Fruit fly (Drosophila melanogaster): ENCODE data around the gene CG11760.

Gene CG11760

dm6 chr3R:8715851-8716550 is 3.0 kb upstream of the CG11760 start, which contains the start of gene TMEM216 (continued):
- TF ChIP-seq CG4820 (GFP tag; optimal IDR thresholded peaks at IDR 0.05) (no peak), CG33213 (GFP tag; optimal IDR thresholded peaks at IDR 0.05) (peak; percentile 42), Abd-B (GFP tag; optimal IDR thresholded peaks at IDR 0.05) (no peak), CG7357 (GFP tag; IDR thresholded peaks at IDR 0.05) (no peak), ERR (GFP tag; optimal IDR thresholded peaks at IDR 0.05) (no peak), CG7963 (GFP tag; IDR thresholded peaks at IDR 0.05; ENCODE audit: partially characterized antibody) (0 out of 3 replicates have a peak, but pooled peaks have one; percentile 40), Antp (GFP tag; optimal IDR thresholded peaks at IDR 0.05) (no peak), lbe (GFP tag; optimal IDR thresholded peaks at IDR 0.05) (peak; percentile 11), ara (GFP tag; IDR thresholded peaks at IDR 0.05) (no peak), CG13624 (GFP tag; optimal IDR thresholded peaks at IDR 0.05) (no peak), Oaz (GFP tag; IDR thresholded peaks at IDR 0.05) (no peak), Hand (GFP tag; optimal IDR thresholded peaks at IDR 0.05) (no peak), CG10267 (tag; optimal IDR thresholded peaks at IDR 0.05) (peak; percentile 52), tll (GFP tag; optimal IDR thresholded peaks at IDR 0.05) (no peak), Hsf (GFP tag; optimal IDR thresholded peaks at IDR 0.05) (no peak), CkIIα-i1 (GFP tag; IDR thresholded peaks at IDR 0.05) (no peak), chinmo (GFP tag; IDR thresholded peaks at IDR 0.05; ENCODE audit: partially characterized antibody) (peak; percentile 84; the same call in 1 of the 4 replicates), CG14710 (tag; optimal IDR thresholded peaks at IDR 0.05) (peak; percentile 60), Awh (GFP tag; IDR thresholded peaks at IDR 0.05) (no peak), CG17385 (GFP tag; optimal IDR thresholded peaks at IDR 0.05) (peak; percentile 85), CG5245 (GFP tag; optimal IDR thresholded peaks at IDR 0.05) (no peak), bowl (GFP tag; IDR thresholded peaks at IDR 0.05) (no peak), Fer1 (GFP tag; optimal IDR thresholded peaks at IDR 0.05) (no peak), Hmx (GFP tag; optimal IDR thresholded peaks at IDR 0.05) (no peak), bsh (GFP tag; optimal IDR thresholded peaks at IDR 0.05) (peak in 1 of 2 experiments; percentile 15), Myb (GFP tag; optimal IDR thresholded peaks at IDR 0.05) (peak; percentile 56), CG11723 (GFP tag; optimal IDR thresholded peaks at IDR 0.05) (no peak), fd3F (GFP tag; optimal IDR thresholded peaks at IDR 0.05) (no peak), jigr1 (GFP tag; IDR thresholded peaks at IDR 0.05) (no peak), bbx (GFP tag; IDR thresholded peaks at IDR 0.05; ENCODE audit: partially characterized antibody) (peak; percentile 66), gcm (GFP tag; optimal IDR thresholded peaks at IDR 0.05) (no peak), ftz-f1 (GFP tag; optimal IDR thresholded peaks at IDR 0.05) (no peak), Drgx (GFP tag; IDR thresholded peaks at IDR 0.05) (no peak), lab (GFP tag; optimal IDR thresholded peaks at IDR 0.05) (no peak), cg (GFP tag; optimal IDR thresholded peaks at IDR 0.05) (no peak), vfl (GFP tag; optimal IDR thresholded peaks at IDR 0.05) (no peak), E2f2 (GFP tag; IDR thresholded peaks at IDR 0.05) (peak; percentile 91), B-H1 (GFP tag; IDR thresholded peaks at IDR 0.05) (no peak), E2f1 (GFP tag; IDR thresholded peaks at IDR 0.05) (no peak), psq (GFP tag; optimal IDR thresholded peaks at IDR 0.05) (no peak), Oli (tag; optimal IDR thresholded peaks at IDR 0.05) (no peak), Asciz (GFP tag; optimal IDR thresholded peaks at IDR 0.05) (no peak), pita (GFP tag; optimal IDR thresholded peaks at IDR 0.05) (no peak), danr (GFP tag; IDR thresholded peaks at IDR 0.05) (no peak), tio (GFP tag; optimal IDR thresholded peaks at IDR 0.05) (no peak), CG4617 (GFP tag; optimal IDR thresholded peaks at IDR 0.05; ENCODE audit: borderline replicate concordance) (peak; percentile 46), CG13296 (GFP tag; optimal IDR thresholded peaks at IDR 0.05) (no peak), Xbp1 (GFP tag; optimal IDR thresholded peaks at IDR 0.05) (no peak), da (GFP tag; optimal IDR thresholded peaks at IDR 0.05) (no peak), CG14965 (GFP tag; optimal IDR thresholded peaks at IDR 0.05; ENCODE audit: borderline replicate concordance) (no peak)
